Worm (Caenorhabditis elegans) whole organism, young adult: Measurements from ENCODE around the gene C30G12.1.

Experiments used
- B0261.1 ChIP-seq: sonication (generic microtip); optimal IDR thresholded peaks from 2 replicates; lab custom pipeline; 2016; ENCODE audit warnings: mild to moderate bottlenecking, missing genetic modification characterization, moderate library complexity, missing compliant biosample characterization
- B0336.3 ChIP-seq: fragments of 200-800 bp; sonication (Bioruptor generic); IDR thresholded peaks from 2 replicates; pipeline ENCODE4 v1.3.6; 2022; ENCODE audit warnings: missing genetic modification characterization, missing compliant biosample characterization
- C06A6.2 ChIP-seq: fragments of 200-800 bp; sonication (Bioruptor generic); conservative IDR thresholded peaks from 2 replicates; pipeline ENCODE4 v1.3.6; 2022; ENCODE audit warnings: missing genetic modification characterization, missing compliant biosample characterization
- F22D6.2 ChIP-seq: sonication (generic microtip); optimal IDR thresholded peaks from 2 replicates; lab custom pipeline; 2016; ENCODE audit warnings: mild to moderate bottlenecking, missing genetic modification characterization, missing compliant biosample characterization
- F23B12.7 ChIP-seq: sonication (generic microtip); optimal IDR thresholded peaks from 2 replicates; lab custom pipeline; 2017; ENCODE audit warnings: missing genetic modification characterization, mild to moderate bottlenecking, missing compliant biosample characterization, antibody characterized with exemption, moderate library complexity; ENCODE audit not compliant: insufficient read depth
- F33H1.4 ChIP-seq: fragments of 200-800 bp; sonication (Bioruptor generic); IDR thresholded peaks from 2 replicates; pipeline ENCODE4 v1.3.6; 2022; ENCODE audit warnings: missing genetic modification reagents, missing genetic modification characterization, missing compliant biosample characterization
- F39B2.1 ChIP-seq: fragments of 200-800 bp; sonication (Bioruptor generic); IDR thresholded peaks from 2 replicates; pipeline ENCODE4 v1.3.6; 2022; ENCODE audit warnings: missing genetic modification reagents, missing genetic modification characterization, missing compliant biosample characterization
- F52B5.7 ChIP-seq: sonication (generic microtip); optimal IDR thresholded peaks from 2 replicates; lab custom pipeline; 2016; ENCODE audit warnings: mild to moderate bottlenecking, missing genetic modification characterization, missing compliant biosample characterization
- F57C9.4 ChIP-seq: sonication (generic microtip); optimal IDR thresholded peaks from 2 replicates; lab custom pipeline; 2017; ENCODE audit warnings: mild to moderate bottlenecking, missing genetic modification characterization, missing compliant biosample characterization
- K11D2.4 ChIP-seq: fragments of 200-800 bp; sonication (Bioruptor generic); IDR thresholded peaks from 2 replicates; pipeline ENCODE4 v1.3.6; 2022; ENCODE audit warnings: missing genetic modification reagents, missing genetic modification characterization, missing compliant biosample characterization
- K12H6.12 ChIP-seq: fragments of 200-800 bp; sonication (Bioruptor generic); optimal IDR thresholded peaks from 2 replicates; lab custom pipeline; 2018; ENCODE audit warnings: mild to moderate bottlenecking, missing genetic modification characterization, missing compliant biosample characterization
- ZK185.1 ChIP-seq: sonication (generic microtip); optimal IDR thresholded peaks from 2 replicates; lab custom pipeline; 2016; ENCODE audit warnings: mild to moderate bottlenecking, missing genetic modification characterization, missing compliant biosample characterization; ENCODE audit not compliant: poor library complexity, severe bottlenecking
- ama-1 ChIP-seq, 3 experiments: fragments of 150-350 bp in 1 of 3; sonication (generic microtip) in 2 of 3; optimal IDR thresholded peaks; 2 replicates each; lab custom pipeline; 2014 to 2018; ENCODE audit warnings: missing biosample characterization in 2 of 3, missing genetic modification characterization in 2 of 3, missing genetic modification reagents in 2 of 3
- aptf-2 ChIP-seq: fragments of 200-800 bp; sonication (Bioruptor generic); conservative IDR thresholded peaks from 2 replicates; pipeline ENCODE4 v1.3.6; 2022; ENCODE audit warnings: missing genetic modification reagents, missing genetic modification characterization, missing compliant biosample characterization
- aptf-3 ChIP-seq: fragments of 200-800 bp; sonication (Bioruptor generic); IDR thresholded peaks from 2 replicates; pipeline ENCODE4 v1.3.6; 2022; ENCODE audit warnings: missing genetic modification characterization, missing compliant biosample characterization
- cebp-1 ChIP-seq, 2 experiments: fragments of 200-800 bp in 1 of 2; sonication (Bioruptor generic) in 1 of 2; sonication (generic microtip) in 1 of 2; IDR thresholded peaks in 1 of 2; optimal IDR thresholded peaks in 1 of 2; 2 replicates each; pipeline versions ENCODE4 v1.3.6 to Lab custom; 2017 to 2022; ENCODE audit warnings: missing compliant biosample characterization in 2 of 2, missing genetic modification characterization in 2 of 2, mild to moderate bottlenecking in 1 of 2, missing genetic modification reagents in 1 of 2, moderate library complexity in 1 of 2
- chd-7 ChIP-seq: sonication (generic microtip); optimal IDR thresholded peaks from 2 replicates; lab custom pipeline; 2016; ENCODE audit warnings: mild to moderate bottlenecking, missing genetic modification characterization, moderate library complexity, missing compliant biosample characterization
- dox-1 ChIP-seq: fragments of 200-800 bp; sonication (Bioruptor generic); IDR thresholded peaks from 2 replicates; pipeline ENCODE4 v1.3.6; 2022; ENCODE audit warnings: missing genetic modification reagents, missing genetic modification characterization, missing compliant biosample characterization
- ekl-4 ChIP-seq: fragments of 200-800 bp; sonication (Bioruptor generic); IDR thresholded peaks from 2 replicates; pipeline ENCODE4 v1.3.6; 2022; ENCODE audit warnings: missing genetic modification reagents, missing genetic modification characterization, missing compliant biosample characterization
- ets-4 ChIP-seq: fragments of 200-800 bp; sonication (Bioruptor generic); optimal IDR thresholded peaks from 2 replicates; lab custom pipeline; 2018; ENCODE audit warnings: mild to moderate bottlenecking, missing genetic modification characterization, missing compliant biosample characterization
- gei-17 ChIP-seq: fragments of 200-800 bp; sonication (Bioruptor generic); optimal IDR thresholded peaks from 2 replicates; lab custom pipeline; 2018; ENCODE audit warnings: mild to moderate bottlenecking, missing genetic modification characterization, missing compliant biosample characterization
- hlh-26 ChIP-seq: fragments of 200-800 bp; sonication (Bioruptor generic); conservative IDR thresholded peaks from 2 replicates; pipeline ENCODE4 v1.3.6; 2022; ENCODE audit warnings: missing genetic modification reagents, missing genetic modification characterization, missing compliant biosample characterization
- hsf-1 ChIP-seq: fragments of 200-800 bp; sonication (Bioruptor generic); IDR thresholded peaks from 2 replicates; pipeline ENCODE4 v1.3.6; 2022; ENCODE audit warnings: missing genetic modification reagents, missing genetic modification characterization, missing compliant biosample characterization
- let-607 ChIP-seq, 2 experiments: fragments of 200-800 bp in 1 of 2; sonication (Bioruptor generic) in 1 of 2; sonication (generic microtip) in 1 of 2; optimal IDR thresholded peaks; 2 replicates each; lab custom pipeline; 2016 to 2018; ENCODE audit warnings: mild to moderate bottlenecking in 2 of 2, missing compliant biosample characterization in 2 of 2, missing genetic modification characterization in 2 of 2, moderate library complexity in 2 of 2, missing genotype in 1 of 2
- lin-26 ChIP-seq: fragments of 200-800 bp; sonication (Bioruptor generic); IDR thresholded peaks from 2 replicates; pipeline ENCODE4 v1.3.6; 2022; ENCODE audit warnings: missing genetic modification reagents, missing genetic modification characterization, missing compliant biosample characterization
- lin-54 ChIP-seq: fragments of 200-800 bp; sonication (Bioruptor generic); optimal IDR thresholded peaks from 2 replicates; lab custom pipeline; 2018; ENCODE audit warnings: mild to moderate bottlenecking, missing genetic modification characterization, missing compliant biosample characterization
- madf-3 ChIP-seq: fragments of 200-800 bp; sonication (Bioruptor generic); IDR thresholded peaks from 2 replicates; pipeline ENCODE4 v1.3.6; 2022; ENCODE audit warnings: missing genetic modification reagents, missing genetic modification characterization, missing compliant biosample characterization
- mcd-1 ChIP-seq: fragments of 200-800 bp; sonication (Bioruptor generic); IDR thresholded peaks from 2 replicates; pipeline ENCODE4 v1.3.6; 2022; ENCODE audit warnings: missing genetic modification reagents, missing genetic modification characterization, missing compliant biosample characterization
- mel-28 ChIP-seq: sonication (generic microtip); optimal IDR thresholded peaks from 2 replicates; lab custom pipeline; 2016; ENCODE audit warnings: borderline replicate concordance, mild to moderate bottlenecking, missing genetic modification characterization, missing compliant biosample characterization
- nfya-1 ChIP-seq: sonication (generic microtip); optimal IDR thresholded peaks from 2 replicates; lab custom pipeline; 2017; ENCODE audit warnings: antibody characterized with exemption, missing compliant biosample characterization, missing genetic modification characterization, borderline replicate concordance; ENCODE audit not compliant: insufficient read depth
- nhr-80 ChIP-seq: sonication (generic microtip); optimal IDR thresholded peaks from 2 replicates; lab custom pipeline; 2016; ENCODE audit warnings: missing genetic modification characterization, missing compliant biosample characterization
- nhr-90 ChIP-seq: sonication (generic microtip); optimal IDR thresholded peaks from 2 replicates; lab custom pipeline; 2016; ENCODE audit warnings: missing genotype, mild to moderate bottlenecking, missing genetic modification characterization, missing compliant biosample characterization
- pbrm-1 ChIP-seq: fragments of 200-800 bp; sonication (Bioruptor generic); IDR thresholded peaks from 2 replicates; pipeline ENCODE4 v1.3.6; 2022; ENCODE audit warnings: missing genetic modification reagents, missing genetic modification characterization, missing compliant biosample characterization
- pha-4 ChIP-seq: fragments of 150-350 bp; sonication (generic microtip); optimal IDR thresholded peaks from 2 replicates; lab custom pipeline; 2014; ENCODE audit warnings: missing biosample characterization, missing genetic modification reagents, missing genetic modification characterization
- snpc-1.1 ChIP-seq: sonication (generic microtip); optimal IDR thresholded peaks from 2 replicates; lab custom pipeline; 2017; ENCODE audit warnings: missing genetic modification characterization, mild to moderate bottlenecking, missing compliant biosample characterization, antibody characterized with exemption, moderate library complexity, missing genotype, missing genetic modification reagents; ENCODE audit not compliant: insufficient read depth
- sptf-2 ChIP-seq: fragments of 200-800 bp; sonication (Bioruptor generic); optimal IDR thresholded peaks from 2 replicates; lab custom pipeline; 2018; ENCODE audit warnings: mild to moderate bottlenecking, missing genetic modification characterization, missing compliant biosample characterization
- zim-3 ChIP-seq: sonication (generic microtip); optimal IDR thresholded peaks from 2 replicates; lab custom pipeline; 2017; ENCODE audit warnings: mild to moderate bottlenecking, missing genetic modification characterization, moderate library complexity, missing compliant biosample characterization
- ztf-22 ChIP-seq: fragments of 200-800 bp; sonication (Bioruptor generic); optimal IDR thresholded peaks from 2 replicates; lab custom pipeline; 2018; ENCODE audit warnings: mild to moderate bottlenecking, missing genetic modification characterization, moderate library complexity, missing compliant biosample characterization
- ztf-26 ChIP-seq: sonication (generic microtip); optimal IDR thresholded peaks from 2 replicates; lab custom pipeline; 2017; ENCODE audit warnings: missing genetic modification characterization, missing compliant biosample characterization

C30G12.1 gene

DNA sequence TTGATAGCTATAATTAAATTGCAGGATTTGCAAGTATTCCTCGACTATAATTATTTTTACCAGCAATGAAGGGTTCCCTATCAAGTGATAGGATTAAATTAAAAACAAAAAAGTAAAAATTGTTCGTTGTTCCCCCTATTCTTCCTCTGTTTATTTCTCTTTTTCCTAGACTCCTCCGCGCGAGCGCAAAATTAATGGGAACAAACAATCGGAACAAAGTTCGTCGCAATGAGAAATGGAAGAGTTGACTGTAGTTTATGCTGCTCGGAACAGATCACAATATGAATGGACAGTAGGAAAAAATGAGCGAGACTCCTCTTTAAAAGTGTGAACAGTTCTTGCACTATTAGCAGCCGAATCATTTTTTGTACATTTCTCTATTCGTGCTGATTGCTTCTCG, 41.6 kb downstream of the C30G12.1 start:
- TF ChIP-seq gei-17 (GFP tag; lab: Kevin White, UChicago) (no peak), ZK185.1 (no peak), snpc-1.1 (tag; lab: Kevin White, UChicago) (no peak), let-607 (tag; optimal IDR thresholded peaks at IDR 0.05; lab: Kevin White, UChicago) (no peak), F57C9.4 (tag; lab: Kevin White, UChicago) (no peak), mel-28 (tag; lab: Kevin White, UChicago) (no peak), ztf-26 (no peak), F33H1.4 (GFP tag; lab: Robert Waterston, UW) (no peak), B0336.3 (no peak), pbrm-1 (no peak), mcd-1 (GFP tag; lab: Robert Waterston, UW) (no peak), madf-3 (GFP tag; lab: Robert Waterston, UW) (no peak), F52B5.7 (no peak), ztf-22 (no peak), pha-4 (tag; lab: Kevin White, UChicago) (no peak)
- TF ChIP-seq, all 124 proteins: peak for 0

DNA sequence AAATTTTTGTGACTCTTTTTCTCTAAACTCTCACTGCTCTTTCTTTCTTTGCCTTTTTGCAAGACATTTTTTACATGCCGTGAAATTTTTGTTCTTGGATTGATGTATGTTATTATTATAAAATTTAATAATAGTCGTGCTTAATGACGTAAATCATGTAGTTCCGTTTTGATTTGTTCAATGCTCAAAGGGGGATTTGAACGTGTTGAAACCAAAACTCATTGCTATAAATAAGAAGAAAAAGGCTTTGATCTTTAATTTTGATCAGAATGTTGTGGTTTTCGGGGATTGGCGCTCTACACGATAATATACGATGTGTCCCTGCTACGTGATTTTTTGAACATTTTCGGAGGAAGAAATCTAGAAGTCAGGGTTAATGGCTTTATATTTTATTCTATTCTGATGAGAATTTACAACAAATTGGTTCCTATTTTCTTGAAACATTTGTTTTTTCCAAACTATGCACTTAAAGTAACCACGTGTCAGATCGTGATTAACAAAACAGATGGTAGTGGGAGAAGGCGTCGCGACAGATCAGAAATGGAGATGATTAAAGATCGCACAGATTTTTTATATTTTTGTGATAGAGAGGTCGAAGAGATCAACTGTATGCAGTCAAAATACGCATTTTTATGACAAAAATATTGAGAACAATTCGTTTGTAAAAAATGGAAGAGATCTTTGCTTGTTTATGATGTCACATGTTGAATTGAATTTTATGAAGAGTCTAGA, 42.6 kb downstream of the C30G12.1 start:
- TF ChIP-seq lin-54: no peak
- TF ChIP-seq hlh-26 (GFP tag; lab: Robert Waterston, UW): no peak
- TF ChIP-seq ztf-26: peak; percentile 6
- TF ChIP-seq sptf-2 (GFP tag; lab: Kevin White, UChicago): no peak
- TF ChIP-seq hsf-1: no peak
- TF ChIP-seq aptf-3: no peak
- TF ChIP-seq K12H6.12 (tag; lab: Kevin White, UChicago): no peak
- no peak for TF ChIP-seq ekl-4 (GFP tag; lab: Robert Waterston, UW)
- TF ChIP-seq mel-28 (tag; lab: Kevin White, UChicago): no peak

DNA sequence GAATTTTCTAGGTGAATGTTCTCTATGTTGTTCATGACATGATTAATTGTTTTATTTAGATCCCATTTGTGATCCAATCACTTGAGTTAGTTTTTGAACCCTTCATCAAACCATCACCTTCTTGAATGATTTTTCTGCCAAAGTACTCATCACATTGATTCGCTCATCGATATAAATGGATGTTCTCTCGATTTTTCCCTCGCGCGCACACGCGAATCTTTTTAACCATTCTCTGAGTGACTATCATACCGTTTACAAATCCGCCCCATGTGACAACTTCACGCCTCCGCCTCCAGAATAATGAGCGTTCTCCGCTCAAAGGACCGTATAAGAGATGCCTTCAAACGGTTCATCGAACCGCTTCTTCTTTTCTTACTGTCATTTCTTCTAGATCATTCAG, 43.7 kb downstream of the C30G12.1 start:
- TF ChIP-seq madf-3 (GFP tag; lab: Robert Waterston, UW) (no peak), C06A6.2 (peak; percentile 49; the same call in 1 of the 2 replicates), lin-26 (GFP tag; lab: Robert Waterston, UW) (peak; percentile 39; the same call in 1 of the 2 replicates)

DNA sequence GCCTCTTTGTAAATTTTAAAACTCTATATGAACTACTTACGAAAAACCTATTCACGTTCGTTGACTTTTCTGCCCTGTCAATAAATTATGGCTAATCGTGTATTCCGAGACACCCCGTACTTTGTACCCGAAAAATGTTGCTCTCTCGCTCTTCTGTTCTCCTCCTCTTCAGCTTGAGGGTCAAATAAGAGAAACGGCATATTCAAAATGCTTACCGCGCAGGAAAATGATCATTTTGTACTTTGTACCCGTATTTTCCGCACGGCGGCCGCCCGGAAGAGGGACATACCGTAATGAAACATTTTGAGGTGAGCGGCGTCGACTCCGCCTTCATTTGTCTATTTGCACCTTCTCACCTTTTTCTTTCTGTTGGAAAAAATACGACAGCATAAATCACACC, 44.5 kb downstream of the C30G12.1 start:
- peak; percentile 24 for TF ChIP-seq ama-1 (optimal IDR thresholded peaks at IDR 0.05; lab: Kevin White, UChicago)
- TF ChIP-seq ama-1 (GFP tag; optimal IDR thresholded peaks at IDR 0.05; lab: Kevin White, UChicago): no peak
- TF ChIP-seq let-607 (tag; optimal IDR thresholded peaks at IDR 0.05; lab: Kevin White, UChicago): no peak
- TF ChIP-seq chd-7 (tag; lab: Kevin White, UChicago): peak; percentile 13
- no peak for TF ChIP-seq cebp-1 (GFP tag; IDR thresholded peaks at IDR 0.05; lab: Robert Waterston, UW)
- peak; percentile 1 for TF ChIP-seq cebp-1 (tag; optimal IDR thresholded peaks at IDR 0.05; lab: Kevin White, UChicago)
- no peak for TF ChIP-seq zim-3 (tag; lab: Kevin White, UChicago)

DNA sequence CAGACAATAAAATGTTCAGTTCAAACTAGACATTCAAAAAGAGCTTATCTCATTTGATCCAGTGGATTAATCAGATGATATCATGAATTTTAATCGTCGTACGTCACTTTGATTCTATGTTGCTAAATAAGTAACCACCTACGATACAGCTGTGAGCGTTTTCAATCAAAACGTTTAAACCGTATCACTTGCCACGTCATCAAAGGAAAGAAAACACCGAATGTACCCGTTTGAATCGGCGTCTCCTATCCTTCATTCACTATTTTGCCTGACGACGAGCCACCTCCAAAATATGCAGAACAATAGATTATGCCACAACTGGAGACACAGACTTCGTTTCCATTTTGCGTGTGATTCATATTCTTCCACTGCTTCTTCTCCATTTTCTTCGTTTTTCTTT, 46.7 kb downstream of the C30G12.1 start:
- TF ChIP-seq nhr-80 (no peak), pbrm-1 (no peak), nfya-1 (no peak), K11D2.4 (no peak), dox-1 (no peak), F39B2.1 (no peak), F22D6.2 (tag; lab: Kevin White, UChicago) (no peak), nhr-90 (tag; lab: Kevin White, UChicago) (no peak), ets-4 (no peak), F52B5.7 (no peak), aptf-2 (GFP tag; lab: Robert Waterston, UW) (no peak), B0261.1 (tag; lab: Kevin White, UChicago) (no peak), F23B12.7 (tag; lab: Kevin White, UChicago) (no peak), lin-54 (no peak)
